Fruit fly (Drosophila melanogaster) whole organism, embryonic: ENCODE results near the gene Vta1.

ENCODE experiments used
- CG10321 ChIP-seq: fragments of 200-800 bp; sonication (Bioruptor generic); IDR thresholded peaks from 2 replicates; pipeline ENCODE4 v1.3.6; 2022; ENCODE audit warnings: missing biosample characterization, missing genetic modification characterization
- CG11085 ChIP-seq: fragments of 200-800 bp; sonication (Bioruptor generic); IDR thresholded peaks from 2 replicates; pipeline ENCODE4 v1.3.6; 2022; ENCODE audit warnings: missing biosample characterization, missing genetic modification characterization
- CG11696 ChIP-seq: fragments of 200-800 bp; sonication (Bioruptor generic); IDR thresholded peaks from 2 replicates; pipeline ENCODE4 v1.3.6; 2022; ENCODE audit warnings: missing biosample characterization, missing genetic modification characterization
- CG12071 ChIP-seq: fragments of 200-800 bp; sonication (Bioruptor generic); optimal IDR thresholded peaks from 3 replicates; lab custom pipeline; 2018; ENCODE audit warnings: missing biosample characterization, mild to moderate bottlenecking, missing genetic modification characterization
- CG12659 ChIP-seq: fragments of 200-800 bp; sonication (Bioruptor generic); optimal IDR thresholded peaks from 3 replicates; lab custom pipeline; 2017; ENCODE audit warnings: mild to moderate bottlenecking, missing biosample characterization, missing genetic modification reagents, missing genetic modification characterization
- CG12744 ChIP-seq: fragments of 200-800 bp; sonication (Bioruptor generic); optimal IDR thresholded peaks from 2 replicates; lab custom pipeline; 2016; ENCODE audit warnings: missing biosample characterization, missing genetic modification characterization
- CG13894 ChIP-seq: fragments of 200-800 bp; sonication (Bioruptor generic); optimal IDR thresholded peaks from 3 replicates; lab custom pipeline; 2018; ENCODE audit warnings: missing biosample characterization, mild to moderate bottlenecking, missing genetic modification characterization, moderate library complexity
- CG14014 ChIP-seq: fragments of 200-800 bp; sonication (Bioruptor generic); IDR thresholded peaks from 2 replicates; pipeline ENCODE4 v1.3.6; 2022; ENCODE audit warnings: missing biosample characterization, missing genetic modification characterization
- CG14667 ChIP-seq: fragments of 200-800 bp; sonication (Bioruptor generic); IDR thresholded peaks from 2 replicates; pipeline ENCODE4 v1.3.6; 2022; ENCODE audit warnings: missing biosample characterization, missing genetic modification characterization
- CG14965 ChIP-seq: fragments of 200-800 bp; sonication (Bioruptor generic); optimal IDR thresholded peaks from 2 replicates; lab custom pipeline; 2016; ENCODE audit warnings: missing biosample characterization, missing genetic modification characterization, borderline replicate concordance
- CG1647 ChIP-seq: fragments of 200-800 bp; sonication (Bioruptor generic); optimal IDR thresholded peaks from 3 replicates; lab custom pipeline; 2016; ENCODE audit warnings: missing biosample characterization, missing genetic modification characterization
- CG17385 ChIP-seq: fragments of 200-800 bp; sonication (Bioruptor generic); optimal IDR thresholded peaks from 3 replicates; lab custom pipeline; 2018; ENCODE audit warnings: missing biosample characterization, mild to moderate bottlenecking, missing genetic modification characterization
- CG1792 ChIP-seq: fragments of 200-800 bp; sonication (Bioruptor generic); optimal IDR thresholded peaks from 2 replicates; lab custom pipeline; 2016; ENCODE audit warnings: missing biosample characterization, missing genetic modification characterization
- CG1832 ChIP-seq: fragments of 200-800 bp; sonication (Bioruptor generic); optimal IDR thresholded peaks from 2 replicates; lab custom pipeline; 2017; ENCODE audit warnings: missing biosample characterization, mild to moderate bottlenecking, missing genetic modification characterization, inconsistent platforms
- CG18764 ChIP-seq: fragments of 200-800 bp; sonication (Bioruptor generic); optimal IDR thresholded peaks from 3 replicates; lab custom pipeline; 2016; ENCODE audit warnings: missing biosample characterization, missing genetic modification characterization
- CG30403 ChIP-seq: fragments of 200-800 bp; sonication (Bioruptor generic); optimal IDR thresholded peaks from 3 replicates; lab custom pipeline; 2016; ENCODE audit warnings: missing biosample characterization, missing genetic modification characterization
- CG31224 ChIP-seq: fragments of 200-800 bp; sonication (Bioruptor generic); IDR thresholded peaks from 2 replicates; pipeline ENCODE4 v1.3.6; 2022; ENCODE audit warnings: missing biosample characterization, missing genetic modification characterization
- CG31441 ChIP-seq: fragments of 200-800 bp; sonication (Bioruptor generic); IDR thresholded peaks from 2 replicates; pipeline ENCODE4 v1.3.6; 2022; ENCODE audit warnings: missing biosample characterization, missing genetic modification characterization
- CG33557 ChIP-seq: fragments of 200-800 bp; sonication (Bioruptor generic); optimal IDR thresholded peaks from 2 replicates; lab custom pipeline; 2019; ENCODE audit warnings: missing biosample characterization, mild to moderate bottlenecking, missing genetic modification characterization, moderate library complexity
- CG3838 ChIP-seq: fragments of 200-800 bp; sonication (Bioruptor generic); optimal IDR thresholded peaks from 3 replicates; lab custom pipeline; 2016; ENCODE audit warnings: missing biosample characterization, missing genetic modification characterization
- CG4730 ChIP-seq: fragments of 200-800 bp; sonication (Bioruptor generic); IDR thresholded peaks from 2 replicates; pipeline ENCODE4 v1.3.6; 2022; ENCODE audit warnings: missing biosample characterization, missing genetic modification characterization
- CG7786 ChIP-seq: fragments of 200-800 bp; sonication (Bioruptor generic); optimal IDR thresholded peaks from 2 replicates; lab custom pipeline; 2016; ENCODE audit warnings: missing biosample characterization, missing genetic modification characterization
- CG8281 ChIP-seq: fragments of 200-800 bp; sonication (Bioruptor generic); optimal IDR thresholded peaks from 2 replicates; lab custom pipeline; 2018; ENCODE audit warnings: missing biosample characterization, mild to moderate bottlenecking, missing genetic modification characterization, moderate library complexity
- CG9437 ChIP-seq: fragments of 200-800 bp; sonication (Bioruptor generic); optimal IDR thresholded peaks from 2 replicates; lab custom pipeline; 2018; ENCODE audit warnings: missing biosample characterization, mild to moderate bottlenecking, missing genetic modification characterization
- Camta ChIP-seq: fragments of 200-800 bp; sonication (Bioruptor generic); optimal IDR thresholded peaks from 2 replicates; lab custom pipeline; 2016; ENCODE audit warnings: missing biosample characterization, missing genetic modification characterization
- CkIIα-i1 ChIP-seq: fragments of 200-800 bp; sonication (Bioruptor generic); IDR thresholded peaks from 2 replicates; pipeline ENCODE4 v1.3.6; 2022; ENCODE audit warnings: missing biosample characterization, missing genetic modification characterization
- CoRest ChIP-seq: fragments of 200-800 bp; sonication (Bioruptor generic); optimal IDR thresholded peaks from 3 replicates; lab custom pipeline; 2018; ENCODE audit warnings: missing biosample characterization, mild to moderate bottlenecking, missing genetic modification characterization, moderate library complexity
- Dref ChIP-seq: fragments of 200-800 bp; sonication (Bioruptor generic); IDR thresholded peaks from 2 replicates; pipeline ENCODE4 v1.3.6; 2022; ENCODE audit warnings: missing biosample characterization, missing genetic modification characterization
- HLH54F ChIP-seq: fragments of 200-800 bp; sonication (Bioruptor generic); optimal IDR thresholded peaks from 3 replicates; lab custom pipeline; 2016; ENCODE audit warnings: missing biosample characterization, missing genetic modification characterization
- Hr51 ChIP-seq, 2 experiments: fragments of 200-800 bp; sonication (Bioruptor generic); optimal IDR thresholded peaks; 2 replicates in 1 of 2; 3 replicates in 1 of 2; lab custom pipeline; 2016 to 2018; ENCODE audit warnings: missing biosample characterization in 2 of 2, missing genetic modification characterization in 2 of 2, mild to moderate bottlenecking in 1 of 2, moderate library complexity in 1 of 2
- Lpt ChIP-seq: fragments of >200 bp; optimal IDR thresholded peaks from 2 replicates; lab custom pipeline; 2018; ENCODE audit warnings: missing biosample characterization, missing genetic modification characterization
- Oli ChIP-seq: fragments of 200-800 bp; sonication (Bioruptor generic); optimal IDR thresholded peaks from 2 replicates; lab custom pipeline; 2018; ENCODE audit warnings: missing biosample characterization, mild to moderate bottlenecking, missing genetic modification characterization, moderate library complexity
- Scr ChIP-seq: fragments of 200-800 bp; sonication (Bioruptor generic); IDR thresholded peaks from 2 replicates; pipeline ENCODE4 v1.3.6; 2022; ENCODE audit warnings: missing biosample characterization, missing genetic modification characterization; ENCODE audit not compliant: partially characterized antibody
- Sry-δ ChIP-seq: fragments of 200-800 bp; sonication (Bioruptor generic); optimal IDR thresholded peaks from 2 replicates; lab custom pipeline; 2016; ENCODE audit warnings: missing biosample characterization, missing genetic modification characterization
- ac ChIP-seq: fragments of 200-800 bp; sonication (Bioruptor generic); optimal IDR thresholded peaks from 3 replicates; lab custom pipeline; 2017; ENCODE audit warnings: missing biosample characterization, mild to moderate bottlenecking, missing genetic modification characterization
- ash1 ChIP-seq: fragments of 200-800 bp; sonication (Bioruptor generic); optimal IDR thresholded peaks from 2 replicates; lab custom pipeline; 2018; ENCODE audit warnings: missing biosample characterization, mild to moderate bottlenecking, missing genetic modification characterization
- crol ChIP-seq: fragments of 200-800 bp; sonication (Bioruptor generic); IDR thresholded peaks from 2 replicates; pipeline ENCODE4 v1.3.6; 2022; ENCODE audit warnings: missing biosample characterization, missing genetic modification characterization
- cwo ChIP-seq: fragments of 200-800 bp; sonication (Bioruptor generic); optimal IDR thresholded peaks from 3 replicates; lab custom pipeline; 2017; ENCODE audit warnings: missing biosample characterization, missing genetic modification characterization, mild to moderate bottlenecking, moderate library complexity, missing genetic modification reagents
- danr ChIP-seq: fragments of 200-800 bp; sonication (Bioruptor generic); IDR thresholded peaks from 2 replicates; pipeline ENCODE4 v1.3.6; 2022; ENCODE audit warnings: missing biosample characterization, missing genetic modification characterization
- dati ChIP-seq: fragments of 200-800 bp; sonication (Bioruptor generic); IDR thresholded peaks from 2 replicates; pipeline ENCODE4 v1.3.6; 2022; ENCODE audit warnings: missing biosample characterization, missing genetic modification characterization
- dimm ChIP-seq: fragments of 200-800 bp; sonication (Bioruptor generic); IDR thresholded peaks from 2 replicates; pipeline ENCODE4 v1.3.6; 2022; ENCODE audit warnings: missing biosample characterization, missing genetic modification characterization
- dpn ChIP-seq, 2 experiments: fragments of 200-800 bp; sonication (Bioruptor generic); optimal IDR thresholded peaks; 3 replicates each; lab custom pipeline; 2016; ENCODE audit warnings: missing biosample characterization in 2 of 2, missing genetic modification characterization in 2 of 2
- jigr1 ChIP-seq: fragments of 200-800 bp; sonication (Bioruptor generic); IDR thresholded peaks from 3 replicates; pipeline ENCODE4 v1.3.6; 2022; ENCODE audit warnings: missing biosample characterization, missing genetic modification characterization
- pho ChIP-seq: fragments of 200-800 bp; sonication (Bioruptor generic); optimal IDR thresholded peaks from 2 replicates; lab custom pipeline; 2016; ENCODE audit warnings: missing biosample characterization, missing genetic modification characterization
- row ChIP-seq: fragments of 200-800 bp; sonication (Bioruptor generic); IDR thresholded peaks from 3 replicates; pipeline ENCODE4 v1.3.6; 2022; ENCODE audit warnings: missing biosample characterization, missing genetic modification characterization
- sd ChIP-seq: fragments of 200-800 bp; sonication (Bioruptor generic); optimal IDR thresholded peaks from 3 replicates; lab custom pipeline; 2018; ENCODE audit warnings: missing biosample characterization, mild to moderate bottlenecking, missing genetic modification characterization, moderate library complexity
- slou ChIP-seq: fragments of 200-800 bp; sonication (Bioruptor generic); optimal IDR thresholded peaks from 3 replicates; lab custom pipeline; 2016; ENCODE audit warnings: missing biosample characterization, missing genetic modification characterization
- tap ChIP-seq: fragments of 200-800 bp; optimal IDR thresholded peaks from 3 replicates; lab custom pipeline; 2019; ENCODE audit warnings: missing biosample characterization, mild to moderate bottlenecking, missing genetic modification characterization, moderate library complexity
- tio ChIP-seq: fragments of 200-800 bp; sonication (Bioruptor generic); optimal IDR thresholded peaks from 2 replicates; lab custom pipeline; 2017; ENCODE audit warnings: missing biosample characterization, missing genetic modification characterization, inconsistent platforms
- zen ChIP-seq: fragments of 200-800 bp; sonication (Bioruptor generic); optimal IDR thresholded peaks from 3 replicates; lab custom pipeline; 2018; ENCODE audit warnings: missing biosample characterization, mild to moderate bottlenecking, missing genetic modification characterization, moderate library complexity

Vta1 gene

dm6 chr3L:1644920-1645567 lies 7.7 kb downstream of the Vta1 start, which contains the start of the genes alphaCOP and CG13919 (continued):
- TF ChIP-seq CG14965 (GFP tag; lab: Kevin White, UChicago) (peak; percentile 47), CkIIα-i1 (GFP tag; lab: Robert Waterston, UW) (peak; percentile 78), CG33557 (peak; percentile 95), Oli (tag; lab: Kevin White, UChicago) (peak; percentile 97), CG11085 (GFP tag; lab: Robert Waterston, UW) (peak; percentile 96), tio (no peak), Hr51 (GFP tag; optimal IDR thresholded peaks at IDR 0.05; lab: Kevin White, UChicago) (peak; percentile 93 to 97), CG14014 (GFP tag; lab: Robert Waterston, UW) (peak; percentile 96), CG7786 (peak; percentile 87), CG11696 (GFP tag; lab: Robert Waterston, UW) (peak; percentile 88), jigr1 (peak; percentile 83), CG12744 (peak; percentile 91), row (GFP tag; lab: Robert Waterston, UW) (peak; percentile 99), Sry-δ (GFP tag; lab: Kevin White, UChicago) (peak; percentile 54), CG4730 (peak; percentile 96), cwo (peak; percentile 88), Scr (GFP tag; lab: Robert Waterston, UW) (no peak), CG3838 (GFP tag; lab: Kevin White, UChicago) (peak; percentile 89), CG1792 (GFP tag; lab: Kevin White, UChicago) (peak; percentile 75), CG9437 (GFP tag; lab: Kevin White, UChicago) (peak; percentile 94), Camta (GFP tag; lab: Kevin White, UChicago) (peak; percentile 93), slou (GFP tag; lab: Kevin White, UChicago) (peak; percentile 96), CG31224 (GFP tag; lab: Robert Waterston, UW) (peak; percentile 94), crol (peak; percentile 65), CG1832 (GFP tag; lab: Kevin White, UChicago) (no peak), CoRest (tag; lab: Kevin White, UChicago) (peak; percentile 98), CG10321 (GFP tag; lab: Robert Waterston, UW) (peak; percentile 83), CG1647 (GFP tag; lab: Kevin White, UChicago) (peak; percentile 96), ash1 (peak; percentile 7), Dref (GFP tag; lab: Robert Waterston, UW) (peak; percentile 40; the same call in 1 of the 2 replicates), danr (peak; percentile 65), sd (tag; lab: Kevin White, UChicago) (peak; percentile 88), Lpt (GFP tag; lab: Kevin White, UChicago) (no peak), CG30403 (GFP tag; lab: Kevin White, UChicago) (peak; percentile 98), HLH54F (peak; percentile 93), tap (tag; lab: Kevin White, UChicago) (peak; percentile 92), CG13894 (tag; lab: Kevin White, UChicago) (peak; percentile 91), CG8281 (tag; lab: Kevin White, UChicago) (peak; percentile 82), zen (tag; lab: Kevin White, UChicago) (peak; percentile 89), ac (GFP tag; lab: Kevin White, UChicago) (peak; percentile 84), CG17385 (GFP tag; lab: Kevin White, UChicago) (peak; percentile 99), CG14667 (GFP tag; lab: Robert Waterston, UW) (peak; percentile 95), CG31441 (GFP tag; lab: Robert Waterston, UW) (peak; percentile 97), CG12659 (GFP tag; lab: Kevin White, UChicago) (peak; percentile 98), CG12071 (GFP tag; lab: Kevin White, UChicago) (peak; percentile 81), dimm (peak; percentile 95), dati (GFP tag; lab: Robert Waterston, UW) (peak; percentile 88), pho (GFP tag; lab: Kevin White, UChicago) (peak; percentile 93), dpn (GFP tag; optimal IDR thresholded peaks at IDR 0.05; lab: Kevin White, UChicago) (peak; percentile 95 to 98), CG18764 (peak; percentile 88)
